Fruit fly (Drosophila melanogaster): ENCODE measurements around the gene KrT95D.

The KrT95D gene

DNA sequence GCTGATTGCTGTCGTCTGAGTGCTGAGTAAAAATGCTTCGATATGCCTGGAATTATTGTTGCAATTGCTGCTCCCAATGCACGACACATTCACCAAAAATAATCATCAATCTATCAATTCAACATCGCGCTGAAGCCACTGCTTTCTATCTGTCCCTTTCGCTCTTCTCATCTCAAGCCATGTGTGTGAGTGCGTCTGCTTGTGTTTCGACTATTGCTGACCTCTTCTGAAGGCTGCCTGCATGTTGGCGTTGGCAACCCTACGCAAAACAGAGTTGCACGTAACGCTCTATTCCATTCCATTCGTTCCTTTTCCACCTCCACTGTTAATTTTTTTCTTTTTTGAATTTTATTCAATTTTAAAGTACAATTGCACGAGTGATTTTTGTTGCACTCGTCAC lies 34.1 kb upstream of the KrT95D start:
- TF ChIP-seq pan (optimal IDR thresholded peaks at IDR 0.05), result no peak
- no peak for TF ChIP-seq dmrt93B (GFP tag; optimal IDR thresholded peaks at IDR 0.05)
- no peak for TF ChIP-seq foxo (GFP tag; optimal IDR thresholded peaks at IDR 0.05)

DNA sequence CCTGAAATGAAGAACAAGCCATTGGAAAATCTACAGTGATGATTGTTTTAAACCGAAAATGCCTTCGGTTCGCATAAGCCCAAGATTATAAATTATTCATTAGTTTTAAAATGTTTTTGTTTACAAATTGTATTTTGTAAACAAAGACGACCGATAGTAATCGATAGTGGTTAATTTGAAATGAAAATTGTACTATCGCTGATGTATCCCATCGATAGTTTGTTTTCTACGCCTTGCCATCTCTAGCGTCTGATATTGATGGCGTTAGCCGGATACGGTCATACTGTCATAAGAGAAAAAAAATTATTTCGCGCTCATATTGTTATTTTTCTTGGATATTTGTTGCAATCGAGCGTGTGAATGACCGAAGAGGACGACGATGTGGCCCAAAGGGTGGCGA lies 26.4 kb upstream of the KrT95D start, which contains the start of gene SMC1:
TSS of gene SMC1 (plus strand) at position 247 of the 400 bp plus-strand sequence.
- TF ChIP-seq woc (GFP tag; optimal IDR thresholded peaks at IDR 0.05) (peak; percentile 36), CG9705 (GFP tag; optimal IDR thresholded peaks at IDR 0.05) (peak; percentile 49), N (GFP tag; optimal IDR thresholded peaks at IDR 0.05) (no peak), pan (optimal IDR thresholded peaks at IDR 0.05) (no peak), jim (GFP tag; optimal IDR thresholded peaks at IDR 0.05) (peak; percentile 62), ey (GFP tag; optimal IDR thresholded peaks at IDR 0.05) (peak; percentile 14), HLH106 (tag; optimal IDR thresholded peaks at IDR 0.05) (peak; percentile 47), OdsH (GFP tag; optimal IDR thresholded peaks at IDR 0.05) (peak; percentile 35), sv (GFP tag; optimal IDR thresholded peaks at IDR 0.05) (peak; percentile 0), tai (GFP tag; optimal IDR thresholded peaks at IDR 0.05) (no peak), Hr83 (GFP tag; optimal IDR thresholded peaks at IDR 0.05; ENCODE audit: poor library complexity, severe bottlenecking) (peak; percentile 96), Jra (GFP tag; optimal IDR thresholded peaks at IDR 0.05) (peak; percentile 63)

DNA sequence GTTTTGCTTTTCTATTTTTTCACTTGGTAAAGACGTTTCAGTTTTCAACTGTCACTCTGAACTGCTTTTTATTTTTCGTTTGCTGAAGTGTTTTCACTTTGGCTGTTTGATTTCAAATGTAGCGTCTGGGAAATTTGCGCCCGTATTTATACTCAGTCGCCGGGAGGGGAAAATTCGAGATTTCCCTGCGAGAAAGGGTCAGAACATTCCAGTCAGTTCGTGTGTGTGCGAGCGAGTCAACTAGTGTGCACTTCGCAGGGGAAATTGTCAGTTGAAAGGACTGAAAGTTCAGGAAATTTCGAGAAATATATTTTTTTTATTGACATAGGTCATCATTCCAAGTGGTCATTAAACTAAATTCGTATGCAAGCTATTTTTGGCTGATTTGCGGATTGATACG lies 25.6 kb upstream of the KrT95D start, which contains the start of gene Hsp68:
TSS of gene Hsp68 (minus strand) at position 123 of the 400 bp plus-strand sequence.
- peak; percentile 24 for TF ChIP-seq Sp1 (GFP tag; optimal IDR thresholded peaks at IDR 0.05)
- TF ChIP-seq Myc (optimal IDR thresholded peaks at IDR 0.05), result peak; percentile 17
- TF ChIP-seq Rel (GFP tag; optimal IDR thresholded peaks at IDR 0.05), result no peak
- TF ChIP-seq Rel (tag; optimal IDR thresholded peaks at IDR 0.05), result peak; percentile 60
- no peak for TF ChIP-seq ey (GFP tag; optimal IDR thresholded peaks at IDR 0.05)

DNA sequence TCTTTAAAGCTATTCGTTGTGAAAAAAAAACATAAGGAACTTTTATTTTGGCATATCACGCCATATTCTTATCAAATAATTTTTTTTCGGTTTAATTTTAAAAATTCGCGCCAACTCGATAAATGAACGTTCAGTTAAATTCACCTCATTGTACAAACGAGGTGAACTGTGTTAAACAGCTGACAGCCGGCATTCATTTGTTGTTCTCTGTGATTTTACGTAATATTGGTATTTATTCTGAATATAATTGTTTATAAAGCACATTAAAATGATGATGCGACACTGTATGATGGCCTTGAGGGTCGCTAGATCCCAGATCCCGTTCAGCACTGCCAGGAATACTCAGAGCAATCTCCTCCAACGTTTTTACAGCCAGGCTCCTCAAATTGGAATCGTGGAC lies 22.6 kb upstream of the KrT95D start, which contains the start of gene CG6000:
TSS of gene CG6000 (plus strand) at position 165 of the 400 bp plus-strand sequence.
- TF ChIP-seq Myc (optimal IDR thresholded peaks at IDR 0.05) (peak; percentile 34), br (GFP tag; optimal IDR thresholded peaks at IDR 0.05) (no peak), Dfd (GFP tag; optimal IDR thresholded peaks at IDR 0.05) (no peak), Mio (GFP tag; optimal IDR thresholded peaks at IDR 0.05) (no peak)

DNA sequence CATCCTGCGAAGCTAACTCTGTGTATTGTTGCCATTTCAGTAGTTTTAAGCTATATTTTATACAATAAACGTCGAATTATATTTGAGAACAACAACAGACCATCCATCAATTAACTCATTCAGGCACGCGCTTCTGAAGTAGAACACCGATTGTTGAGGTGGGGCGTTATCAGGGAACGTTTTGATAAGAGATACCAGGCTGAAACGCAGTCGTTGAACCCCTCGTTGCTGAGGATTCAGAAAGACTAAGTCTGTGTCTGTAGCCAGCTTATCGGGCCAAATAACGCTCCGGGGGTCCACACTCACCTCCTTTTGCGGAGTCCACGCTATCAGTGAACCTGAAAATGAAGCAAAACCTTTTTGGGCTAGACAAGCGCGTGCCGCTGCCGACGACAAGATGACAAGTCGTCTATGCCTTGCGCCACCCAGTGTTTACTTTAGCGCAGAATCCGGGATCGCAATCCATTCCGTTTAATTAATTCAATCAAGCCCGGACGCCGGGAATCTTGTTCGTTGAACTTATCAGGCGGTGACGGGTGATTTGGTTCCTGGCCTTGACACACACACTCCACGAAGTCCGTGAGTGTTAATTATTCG lies 22.0 kb upstream of the KrT95D start:
- no peak for TF ChIP-seq foxo (GFP tag; optimal IDR thresholded peaks at IDR 0.05)
- peak; percentile 84 for TF ChIP-seq br (GFP tag; optimal IDR thresholded peaks at IDR 0.05)
- no peak for TF ChIP-seq brk (GFP tag; optimal IDR thresholded peaks at IDR 0.05)
- peak; percentile 95 for TF ChIP-seq h (GFP tag; optimal IDR thresholded peaks at IDR 0.05)
- no peak for TF ChIP-seq Rel (GFP tag; optimal IDR thresholded peaks at IDR 0.05)
- TF ChIP-seq Rel (tag; optimal IDR thresholded peaks at IDR 0.05), result peak; percentile 95

DNA sequence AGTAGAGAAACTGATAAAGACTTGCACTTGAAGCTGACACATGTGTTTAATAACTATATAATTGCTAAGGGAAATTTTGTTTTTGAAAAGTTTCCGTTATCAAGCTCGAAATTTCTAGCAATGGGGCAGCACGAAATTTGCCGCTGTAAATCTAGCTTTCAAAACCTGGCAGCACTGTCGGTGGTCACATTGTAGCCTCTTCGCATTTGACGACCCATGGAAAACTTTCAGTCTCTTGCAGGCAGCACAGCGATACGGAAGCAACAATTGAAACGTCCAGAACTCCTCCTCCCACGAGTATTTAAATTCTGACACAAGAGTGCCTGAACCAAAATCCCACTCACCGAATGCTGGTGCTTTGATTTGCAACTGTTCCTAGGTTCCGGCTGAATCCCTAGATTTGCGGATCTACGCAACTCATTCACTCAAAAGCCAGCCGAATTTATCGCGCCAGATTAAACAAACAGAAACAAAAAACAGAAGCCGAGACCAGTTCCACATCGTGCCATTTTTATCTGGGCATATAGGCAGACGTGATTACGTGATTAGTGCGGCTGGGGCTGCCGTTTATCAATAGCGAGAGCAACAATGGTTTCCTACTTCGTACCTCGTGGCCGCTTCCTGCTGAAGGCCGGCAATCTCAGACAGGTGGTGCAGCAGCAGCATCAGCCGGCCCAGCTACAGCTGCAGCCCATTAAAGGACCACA lies 20.0 kb upstream of the KrT95D start:
- no peak for TF ChIP-seq sv (GFP tag; optimal IDR thresholded peaks at IDR 0.05)
- no peak for TF ChIP-seq psq (GFP tag; optimal IDR thresholded peaks at IDR 0.05)
- peak; percentile 11 for TF ChIP-seq h (GFP tag; optimal IDR thresholded peaks at IDR 0.05)
- no peak for TF ChIP-seq dsf (GFP tag; optimal IDR thresholded peaks at IDR 0.05; ENCODE audit: borderline replicate concordance)
- TF ChIP-seq Dif (GFP tag; optimal IDR thresholded peaks at IDR 0.05; ENCODE audit: partially characterized antibody), result peak; percentile 54
- no peak for TF ChIP-seq Rel (GFP tag; optimal IDR thresholded peaks at IDR 0.05)
- TF ChIP-seq Rel (tag; optimal IDR thresholded peaks at IDR 0.05), result peak; percentile 28

Measured in whole organism, wandering third instar larva.